Worm (Caenorhabditis elegans): Measurements from ENCODE around the gene cox-6A.

- TF ChIP-seq mep-1 (tag; optimal IDR thresholded peaks at IDR 0.05) (no peak), lin-35 (GFP tag; optimal IDR thresholded peaks at IDR 0.05) (no peak), unc-62 (GFP tag; optimal IDR thresholded peaks at IDR 0.05) (no peak), lin-13 (GFP tag; optimal IDR thresholded peaks at IDR 0.05) (no peak), nhr-77 (tag; optimal IDR thresholded peaks at IDR 0.05) (peak; percentile 64), dsc-1 (tag; optimal IDR thresholded peaks at IDR 0.05) (no peak), zip-4 (GFP tag; optimal IDR thresholded peaks at IDR 0.05) (no peak)
These were observed 47.7 kb downstream of the cox-6A start for ce11 chrIII:5129261-5129660.

All from whole organism, L1 larva.